Worm (Caenorhabditis elegans) whole organism, early embryonic: Measurements from ENCODE around the gene hda-6.

ENCODE experiments used
- B0310.2 ChIP-seq: sonication (generic microtip); optimal IDR thresholded peaks from 2 replicates; lab custom pipeline; 2016; ENCODE audit warnings: mild to moderate bottlenecking, missing genetic modification characterization, missing compliant biosample characterization
- F13C5.2 ChIP-seq: sonication (generic microtip); optimal IDR thresholded peaks from 2 replicates; lab custom pipeline; 2017; ENCODE audit warnings: mild to moderate bottlenecking, missing genetic modification characterization, inconsistent platforms, missing compliant biosample characterization
- aly-1 ChIP-seq: sonication (generic microtip); optimal IDR thresholded peaks from 2 replicates; lab custom pipeline; 2016; ENCODE audit warnings: missing genetic modification characterization, missing compliant biosample characterization
- ama-1 ChIP-seq: fragments of 150-350 bp; optimal IDR thresholded peaks from 2 replicates; lab custom pipeline; 2014
- ceh-13 ChIP-seq: fragments of 200-800 bp; sonication (Bioruptor generic); optimal IDR thresholded peaks from 2 replicates; lab custom pipeline; 2018; ENCODE audit warnings: mild to moderate bottlenecking, missing genetic modification characterization, missing compliant biosample characterization
- ceh-36 ChIP-seq: sonication (generic microtip); optimal IDR thresholded peaks from 2 replicates; lab custom pipeline; 2016; ENCODE audit warnings: missing genetic modification characterization, inconsistent platforms, missing compliant biosample characterization
- ets-7 ChIP-seq: sonication (generic microtip); optimal IDR thresholded peaks from 2 replicates; lab custom pipeline; 2016; ENCODE audit warnings: missing genotype, missing genetic modification characterization, missing compliant biosample characterization
- flt-1 ChIP-seq: fragments of 200-800 bp; sonication (Bioruptor generic); IDR thresholded peaks from 2 replicates; pipeline ENCODE4 v1.3.6; 2022; ENCODE audit warnings: missing genetic modification characterization, missing compliant biosample characterization
- hmbx-1 ChIP-seq: sonication (generic microtip); optimal IDR thresholded peaks from 2 replicates; lab custom pipeline; 2016; ENCODE audit warnings: mild to moderate bottlenecking, missing genetic modification characterization, missing compliant biosample characterization
- hmg-4 ChIP-seq: fragments of 200-800 bp; sonication (Bioruptor generic); optimal IDR thresholded peaks from 2 replicates; lab custom pipeline; 2018; ENCODE audit warnings: mild to moderate bottlenecking, missing genetic modification characterization, missing compliant biosample characterization
- hnd-1 ChIP-seq: sonication (generic microtip); optimal IDR thresholded peaks from 2 replicates; lab custom pipeline; 2016; ENCODE audit warnings: missing genetic modification characterization, missing compliant biosample characterization
- pes-1 ChIP-seq: fragments of 200-800 bp; sonication (Bioruptor generic); IDR thresholded peaks from 2 replicates; pipeline ENCODE4 v1.3.6; 2022; ENCODE audit warnings: missing genetic modification reagents, missing genetic modification characterization, missing compliant biosample characterization
- scrt-1 ChIP-seq: fragments of 200-800 bp; sonication (Bioruptor generic); IDR thresholded peaks from 2 replicates; pipeline ENCODE4 v1.3.6; 2022; ENCODE audit warnings: missing genetic modification characterization, missing compliant biosample characterization
- tbx-37 ChIP-seq: fragments of 200-800 bp; sonication (Bioruptor generic); conservative IDR thresholded peaks from 2 replicates; pipeline ENCODE4 v1.3.6; 2022; ENCODE audit warnings: missing genetic modification reagents, missing genetic modification characterization, missing compliant biosample characterization

DNA sequence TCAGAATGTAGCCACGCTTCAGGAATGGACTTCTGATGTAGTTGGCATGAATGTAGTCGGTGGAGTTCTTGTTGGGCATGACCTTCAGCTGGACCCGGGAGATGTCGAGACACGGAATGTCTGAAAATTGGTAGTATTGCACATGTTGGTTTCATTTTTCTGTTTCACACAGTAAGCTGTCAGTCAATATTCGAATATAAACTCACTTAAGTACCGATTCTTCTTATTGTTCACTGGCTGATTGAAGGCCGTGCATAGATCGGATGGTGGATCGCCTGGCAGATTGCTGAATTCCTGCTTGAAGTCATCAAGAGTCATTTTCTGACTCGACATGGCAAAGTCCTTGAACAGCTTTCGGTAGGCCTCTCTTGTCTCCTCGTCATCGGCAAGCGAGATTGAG is 45.0 kb upstream of the hda-6 start:
- TF ChIP-seq ama-1 = no peak
- TF ChIP-seq tbx-37 = no peak
- TF ChIP-seq hmg-4 (GFP tag; lab: Kevin White, UChicago) = no peak
- no peak for TF ChIP-seq aly-1 (tag; lab: Kevin White, UChicago)
- TF ChIP-seq ceh-13 (GFP tag; lab: Kevin White, UChicago) = no peak
- no peak for TF ChIP-seq hmbx-1
- no peak for TF ChIP-seq B0310.2 (tag; lab: Kevin White, UChicago)
- TF ChIP-seq F13C5.2 (tag; lab: Kevin White, UChicago) = no peak
- no peak for TF ChIP-seq flt-1 (GFP tag; lab: Robert Waterston, UW)
- no peak for TF ChIP-seq hnd-1 (tag; lab: Kevin White, UChicago)
- TF ChIP-seq ceh-36 (tag; lab: Kevin White, UChicago) = no peak
- no peak for TF ChIP-seq ets-7 (tag; lab: Kevin White, UChicago)
- no peak for TF ChIP-seq scrt-1 (GFP tag; lab: Robert Waterston, UW)
- TF ChIP-seq pes-1 (GFP tag; lab: Robert Waterston, UW) = no peak
